Worm (Caenorhabditis elegans) whole organism, L4 larva: ENCODE results near the gene rbm-22.

Experiments
- F44E2.7 ChIP-seq: fragments of 200-800 bp; sonication (Bioruptor generic); IDR thresholded peaks from 2 replicates; pipeline ENCODE4 v2.1.2; 2022; ENCODE audit warnings: missing genetic modification characterization, missing compliant biosample characterization
- T20F7.1 ChIP-seq: fragments of 200-800 bp; sonication (Bioruptor generic); optimal IDR thresholded peaks from 2 replicates; lab custom pipeline; 2018; ENCODE audit warnings: mild to moderate bottlenecking, missing genetic modification characterization, missing compliant biosample characterization
- Y5F2A.4 ChIP-seq: fragments of 200-800 bp; sonication (Bioruptor generic); optimal IDR thresholded peaks from 2 replicates; lab custom pipeline; 2018; ENCODE audit warnings: mild to moderate bottlenecking, missing genetic modification characterization, missing compliant biosample characterization
- ZK546.5 ChIP-seq, 2 experiments: sonication (generic microtip); optimal IDR thresholded peaks; 2 replicates each; lab custom pipeline; 2017; ENCODE audit warnings: missing biosample characterization in 2 of 2, missing genetic modification characterization in 2 of 2
- aha-1 ChIP-seq: fragments of 150-350 bp; peaks from one replicate; lab custom pipeline; 2014; ENCODE audit warnings: missing biosample characterization, missing genetic modification characterization
- ceh-32 ChIP-seq: sonication (generic microtip); optimal IDR thresholded peaks from 2 replicates; lab custom pipeline; 2016; ENCODE audit warnings: mild to moderate bottlenecking, missing genetic modification characterization, missing compliant biosample characterization; ENCODE audit not compliant: poor library complexity
- ceh-44 ChIP-seq: fragments of 200-800 bp; sonication (Bioruptor generic); IDR thresholded peaks from 2 replicates; pipeline ENCODE4 v1.3.6; 2022; ENCODE audit warnings: missing genetic modification reagents, missing genetic modification characterization, missing compliant biosample characterization
- ces-1 ChIP-seq: fragments of 150-350 bp; sonication (generic microtip); optimal IDR thresholded peaks from 4 replicates; lab custom pipeline; 2014; ENCODE audit warnings: missing biosample characterization, missing genetic modification reagents, missing genetic modification characterization
- daf-12 ChIP-seq: fragments of 150-350 bp; optimal IDR thresholded peaks from 2 replicates; lab custom pipeline; 2014; ENCODE audit warnings: missing biosample characterization, missing genetic modification reagents, missing genetic modification characterization
- daf-16 ChIP-seq, 3 experiments: sonication (generic microtip); optimal IDR thresholded peaks; 2 replicates each; lab custom pipeline; 2016 to 2017; ENCODE audit warnings: missing genetic modification characterization in 3 of 3, missing genetic modification reagents in 3 of 3, mild to moderate bottlenecking in 2 of 3, missing compliant biosample characterization in 2 of 3, missing biosample characterization in 1 of 3, moderate library complexity in 1 of 3
- daf-19 ChIP-seq: fragments of 200-800 bp; sonication (Bioruptor generic); conservative IDR thresholded peaks from 2 replicates; pipeline ENCODE4 v1.3.6; 2022; ENCODE audit warnings: missing genetic modification characterization, missing compliant biosample characterization
- dmd-6 ChIP-seq: fragments of 200-800 bp; sonication (Bioruptor generic); IDR thresholded peaks from 2 replicates; pipeline ENCODE4 v1.3.6; 2022; ENCODE audit warnings: missing genetic modification reagents, missing genetic modification characterization, missing compliant biosample characterization
- dmd-8 ChIP-seq: fragments of 200-800 bp; sonication (Bioruptor generic); IDR thresholded peaks from 2 replicates; pipeline ENCODE4 v1.3.6; 2022; ENCODE audit warnings: missing genetic modification characterization, missing compliant biosample characterization
- dpl-1 ChIP-seq: fragments of 150-350 bp; optimal IDR thresholded peaks from 2 replicates; lab custom pipeline; 2014; ENCODE audit warnings: missing biosample characterization, missing genetic modification reagents, missing genetic modification characterization
- dve-1 ChIP-seq: sonication (generic microtip); optimal IDR thresholded peaks from 2 replicates; lab custom pipeline; 2017; ENCODE audit warnings: antibody characterized with exemption, mild to moderate bottlenecking, missing genetic modification characterization, missing compliant biosample characterization; ENCODE audit not compliant: insufficient read depth
- egl-27 ChIP-seq: sonication (generic microtip); optimal IDR thresholded peaks from 3 replicates; lab custom pipeline; 2017; ENCODE audit warnings: missing biosample characterization, missing genetic modification reagents, missing genetic modification characterization
- fos-1 ChIP-seq: fragments of 150-350 bp; optimal IDR thresholded peaks from 2 replicates; lab custom pipeline; 2014; ENCODE audit warnings: missing biosample characterization, missing genetic modification characterization
- gei-8 ChIP-seq: fragments of 200-800 bp; sonication (Bioruptor generic); optimal IDR thresholded peaks from 2 replicates; lab custom pipeline; 2018; ENCODE audit warnings: mild to moderate bottlenecking, missing genetic modification characterization, missing compliant biosample characterization
- hif-1 ChIP-seq, 2 experiments: sonication (generic microtip); optimal IDR thresholded peaks; 2 replicates each; lab custom pipeline; 2016 to 2017; ENCODE audit warnings: missing compliant biosample characterization in 2 of 2, missing genetic modification characterization in 2 of 2, missing genetic modification reagents in 2 of 2, missing genotype in 2 of 2, mild to moderate bottlenecking in 1 of 2
- hlh-30 ChIP-seq: sonication (generic microtip); optimal IDR thresholded peaks from 2 replicates; lab custom pipeline; 2017; ENCODE audit warnings: antibody characterized with exemption, mild to moderate bottlenecking, missing genetic modification characterization, missing compliant biosample characterization; ENCODE audit not compliant: insufficient read depth
- lin-29 ChIP-seq: fragments of 200-800 bp; sonication (Bioruptor generic); IDR thresholded peaks from 2 replicates; pipeline ENCODE4 v1.3.6; 2022; ENCODE audit warnings: missing genetic modification reagents, missing genetic modification characterization, missing compliant biosample characterization
- mdl-1 ChIP-seq, 2 experiments: fragments of 150-350 bp in 1 of 2; sonication (generic microtip) in 1 of 2; optimal IDR thresholded peaks; 2 replicates each; lab custom pipeline; 2014 to 2017; ENCODE audit warnings: missing biosample characterization in 2 of 2, missing genetic modification characterization in 2 of 2
- mxl-3 ChIP-seq: fragments of 200-800 bp; sonication (Bioruptor generic); optimal IDR thresholded peaks from 2 replicates; lab custom pipeline; 2018; ENCODE audit warnings: mild to moderate bottlenecking, missing genetic modification characterization, missing compliant biosample characterization
- nhr-111 ChIP-seq: fragments of 200-800 bp; sonication (Bioruptor generic); optimal IDR thresholded peaks from 2 replicates; lab custom pipeline; 2018; ENCODE audit warnings: mild to moderate bottlenecking, missing genetic modification characterization, missing compliant biosample characterization
- nhr-237 ChIP-seq: sonication (generic microtip); optimal IDR thresholded peaks from 2 replicates; lab custom pipeline; 2017; ENCODE audit warnings: missing biosample characterization, missing genetic modification characterization
- nhr-25 ChIP-seq: sonication (generic microtip); optimal IDR thresholded peaks from 2 replicates; lab custom pipeline; 2017; ENCODE audit warnings: missing genetic modification characterization, mild to moderate bottlenecking, missing compliant biosample characterization, antibody characterized with exemption, moderate library complexity, borderline replicate concordance; ENCODE audit not compliant: insufficient read depth
- nhr-41 ChIP-seq: fragments of 200-800 bp; sonication (Bioruptor generic); IDR thresholded peaks from 2 replicates; pipeline ENCODE4 v1.3.6; 2022; ENCODE audit warnings: missing genetic modification reagents, missing genetic modification characterization, missing compliant biosample characterization
- nhr-76 ChIP-seq: fragments of 150-350 bp; optimal IDR thresholded peaks from 2 replicates; lab custom pipeline; 2014; ENCODE audit warnings: missing biosample characterization, missing genetic modification characterization
- pha-4 ChIP-seq, 2 experiments: fragments of 150-350 bp in 1 of 2; fragments of 200-800 bp in 1 of 2; sonication (Bioruptor generic) in 1 of 2; IDR thresholded peaks in 1 of 2; optimal IDR thresholded peaks in 1 of 2; 2 replicates each; pipeline versions ENCODE4 v1.3.6 to Lab custom; 2014 to 2022; ENCODE audit warnings: missing genetic modification characterization in 2 of 2, missing genetic modification reagents in 2 of 2, missing biosample characterization in 1 of 2, missing compliant biosample characterization in 1 of 2
- php-3 ChIP-seq: fragments of 200-800 bp; sonication (Bioruptor generic); IDR thresholded peaks from 2 replicates; pipeline ENCODE4 v1.3.6; 2022; ENCODE audit warnings: missing genetic modification reagents, missing genetic modification characterization, missing compliant biosample characterization
- pqm-1 ChIP-seq: sonication (generic microtip); optimal IDR thresholded peaks from 2 replicates; lab custom pipeline; 2017; ENCODE audit warnings: missing biosample characterization, missing genetic modification characterization
- saeg-2 ChIP-seq: fragments of 200-800 bp; sonication (Bioruptor generic); IDR thresholded peaks from 2 replicates; pipeline ENCODE4 v1.3.6; 2022; ENCODE audit warnings: missing genetic modification reagents, missing genetic modification characterization, missing compliant biosample characterization
- snpc-4 ChIP-seq: fragments of 150-350 bp; optimal IDR thresholded peaks from 2 replicates; lab custom pipeline; 2014; ENCODE audit warnings: missing biosample characterization, missing genetic modification characterization
- spr-1 ChIP-seq: sonication (generic microtip); optimal IDR thresholded peaks from 2 replicates; lab custom pipeline; 2016; ENCODE audit warnings: mild to moderate bottlenecking, missing genetic modification characterization, missing compliant biosample characterization
- spr-3 ChIP-seq: fragments of 200-800 bp; sonication (Bioruptor generic); optimal IDR thresholded peaks from 2 replicates; lab custom pipeline; 2018; ENCODE audit warnings: mild to moderate bottlenecking, missing genetic modification characterization, missing compliant biosample characterization
- tag-97 ChIP-seq: fragments of 200-800 bp; sonication (Bioruptor generic); IDR thresholded peaks from 2 replicates; pipeline ENCODE4 v1.3.6; 2022; ENCODE audit warnings: missing genetic modification characterization, missing compliant biosample characterization
- unc-62 ChIP-seq, 3 experiments: fragments of 150-350 bp in 1 of 3; sonication (generic microtip); optimal IDR thresholded peaks in 2 of 3; peaks in 1 of 3; 1 replicate in 1 of 3; 2 replicates in 2 of 3; lab custom pipeline; 2014 to 2017; ENCODE audit warnings: missing biosample characterization in 3 of 3, missing genetic modification characterization in 3 of 3, missing genetic modification reagents in 3 of 3, missing genotype in 1 of 3
- zag-1 ChIP-seq: fragments of 150-350 bp; optimal IDR thresholded peaks from 2 replicates; lab custom pipeline; 2014; ENCODE audit warnings: missing biosample characterization, missing genetic modification characterization
- zip-11 ChIP-seq: fragments of 200-800 bp; sonication (Bioruptor generic); IDR thresholded peaks from 2 replicates; pipeline ENCODE4 v1.3.6; 2022; ENCODE audit warnings: missing genetic modification characterization, missing compliant biosample characterization
- ztf-11 ChIP-seq: fragments of 150-350 bp; optimal IDR thresholded peaks from 2 replicates; lab custom pipeline; 2014; ENCODE audit warnings: missing biosample characterization, missing genetic modification characterization

Gene rbm-22

DNA sequence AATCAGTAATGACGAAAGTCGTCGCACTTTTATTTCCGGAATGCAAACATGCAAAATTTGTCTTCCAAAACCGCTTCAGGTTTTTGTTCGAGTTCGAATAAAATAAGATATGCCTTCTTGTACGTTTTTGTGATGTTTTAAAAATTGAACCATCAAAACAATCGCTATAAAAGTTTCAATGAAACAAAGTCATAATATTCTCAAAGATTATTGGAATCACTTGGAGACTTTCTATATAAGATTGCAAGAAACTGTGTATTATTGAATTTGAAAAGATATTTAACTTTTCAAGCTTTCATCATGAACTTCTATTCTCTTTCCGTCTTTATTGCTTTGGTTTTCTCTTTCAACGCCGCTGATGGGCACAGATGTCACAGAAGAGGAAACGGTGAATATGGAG, 15.6 kb downstream of the rbm-22 start, which contains the start of gene fipr-14:
fipr-14 (plus strand) TSS at position 301 of the 400 bp plus-strand sequence.
- TF ChIP-seq nhr-41 (no peak), unc-62 (GFP tag; optimal IDR thresholded peaks at IDR 0.05 in 1 of 2; lab: Kevin White, UChicago) (peak in 1 of 2 experiments; percentile 65), unc-62 (tag; optimal IDR thresholded peaks at IDR 0.05; lab: Kevin White, UChicago) (no peak)

DNA sequence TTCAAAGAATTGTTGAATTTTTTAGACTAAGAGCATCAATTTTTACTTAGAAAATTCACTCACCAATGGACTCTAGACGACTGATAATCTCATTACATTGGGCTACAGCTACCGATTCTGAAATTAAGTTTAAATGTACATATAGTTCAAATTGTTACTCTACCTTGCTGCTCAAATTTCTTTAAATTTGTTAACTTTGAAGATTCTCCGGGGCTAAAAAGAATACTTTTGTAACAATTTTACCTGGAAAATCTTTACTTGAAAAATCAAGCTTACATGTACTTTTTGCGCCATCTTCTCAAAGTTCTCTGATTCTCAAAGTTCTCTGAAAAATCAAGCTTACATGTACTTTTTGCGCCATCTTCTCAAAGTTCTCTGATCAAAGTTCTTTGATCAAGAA, 18.3 kb downstream of the rbm-22 start, which contains the start of gene sdz-13:
sdz-13 (minus strand) TSS at position 101 of the 400 bp plus-strand sequence.
- no peak for TF ChIP-seq php-3
- TF ChIP-seq ceh-32 (tag; lab: Kevin White, UChicago) = no peak
- no peak for TF ChIP-seq gei-8
- TF ChIP-seq egl-27 (tag; lab: Kevin White, UChicago) = no peak
- no peak for TF ChIP-seq nhr-25 (tag; lab: Kevin White, UChicago)
- no peak for TF ChIP-seq zip-11
- TF ChIP-seq pha-4 (GFP tag; IDR thresholded peaks at IDR 0.05; lab: Robert Waterston, UW) = no peak
- no peak for TF ChIP-seq pha-4 (tag; optimal IDR thresholded peaks at IDR 0.05; lab: Kevin White, UChicago)
- TF ChIP-seq daf-12 (tag; lab: Kevin White, UChicago) = no peak
- TF ChIP-seq dmd-8 (GFP tag; lab: Robert Waterston, UW) = no peak

DNA sequence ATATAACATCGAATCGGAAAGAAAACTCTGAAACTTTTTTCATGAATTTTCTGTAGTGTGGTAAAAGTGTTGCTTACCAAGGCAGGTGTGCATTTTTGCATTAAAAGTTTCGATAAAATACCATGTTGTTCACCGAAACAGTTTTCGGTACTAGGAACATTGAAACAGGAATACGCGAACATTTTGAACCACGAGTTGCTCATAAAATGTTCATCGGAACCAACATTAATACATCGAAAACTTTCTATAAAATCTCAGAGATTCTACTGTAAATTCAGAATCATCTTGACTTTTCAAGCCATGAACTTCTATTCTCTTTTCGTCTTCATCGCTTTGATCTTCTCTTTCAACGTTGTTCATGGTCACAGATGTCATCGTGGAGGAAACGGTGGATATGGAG, 19.1 kb downstream of the rbm-22 start, which contains the start of gene fipr-15:
fipr-15 (plus strand) TSS at position 301 of the 400 bp plus-strand sequence.
- TF ChIP-seq ces-1 (GFP tag; lab: Kevin White, UChicago) (no peak), dpl-1 (GFP tag; lab: Kevin White, UChicago) (no peak), spr-3 (GFP tag; lab: Kevin White, UChicago) (no peak), ceh-44 (GFP tag; lab: Robert Waterston, UW) (no peak), unc-62 (GFP tag; optimal IDR thresholded peaks at IDR 0.05 in 1 of 2; lab: Kevin White, UChicago) (no peak), unc-62 (tag; optimal IDR thresholded peaks at IDR 0.05; lab: Kevin White, UChicago) (no peak), snpc-4 (no peak), lin-29 (GFP tag; lab: Robert Waterston, UW) (no peak), mdl-1 (tag; optimal IDR thresholded peaks at IDR 0.05; lab: Kevin White, UChicago) (no peak), daf-19 (GFP tag; lab: Robert Waterston, UW) (no peak), daf-16 (GFP tag; optimal IDR thresholded peaks at IDR 0.05; lab: Kevin White, UChicago) (no peak), daf-16 (tag; optimal IDR thresholded peaks at IDR 0.05; lab: Kevin White, UChicago) (no peak), pqm-1 (no peak), zag-1 (no peak), dmd-6 (GFP tag; lab: Robert Waterston, UW) (no peak), hif-1 (tag; optimal IDR thresholded peaks at IDR 0.05; lab: Kevin White, UChicago) (no peak), dve-1 (tag; lab: Kevin White, UChicago) (no peak), ztf-11 (tag; lab: Kevin White, UChicago) (no peak), spr-1 (no peak), nhr-41 (no peak), hlh-30 (tag; lab: Kevin White, UChicago) (no peak)

ce11 chrIV:10881230-10881629, 20.0 kb downstream of the rbm-22 start, which contains the start of gene F13E9.13:
F13E9.13 (plus strand) TSS chrIV:10881546.
- TF ChIP-seq F44E2.7 (GFP tag; lab: Robert Waterston, UW) = no peak
- TF ChIP-seq dve-1 (tag; lab: Kevin White, UChicago) = peak; percentile 80
- TF ChIP-seq pqm-1 = peak; percentile 2
- TF ChIP-seq php-3 = peak; percentile 85
- no peak for TF ChIP-seq T20F7.1
- peak in 1 of 2 experiments; percentile 30 for TF ChIP-seq mdl-1 (tag; optimal IDR thresholded peaks at IDR 0.05; lab: Kevin White, UChicago)

- TF ChIP-seq nhr-76 (tag; lab: Kevin White, UChicago) (no peak), zag-1 (no peak), nhr-237 (tag; lab: Kevin White, UChicago) (no peak), saeg-2 (GFP tag; lab: Robert Waterston, UW) (no peak), fos-1 (tag; lab: Kevin White, UChicago) (no peak), dmd-6 (GFP tag; lab: Robert Waterston, UW) (no peak), mxl-3 (GFP tag; lab: Kevin White, UChicago) (no peak), ZK546.5 (tag; optimal IDR thresholded peaks at IDR 0.05; lab: Kevin White, UChicago) (no peak), aha-1 (tag; lab: Kevin White, UChicago) (no peak), nhr-111 (GFP tag; lab: Kevin White, UChicago) (no peak), tag-97 (GFP tag; lab: Robert Waterston, UW) (no peak), T20F7.1 (no peak), Y5F2A.4 (GFP tag; lab: Kevin White, UChicago) (no peak)
Measured at ce11 chrIV:10884263-10884662, 23.1 kb downstream of the rbm-22 start, which contains the start of gene F13E9.5. F13E9.5 (minus strand) TSS chrIV:10884363.
